Worm (Caenorhabditis elegans) whole organism, dauer: ENCODE measurements around the gene F52G3.1.

Source experiments
- unc-62 ChIP-seq: sonication (generic microtip); optimal IDR thresholded peaks from 2 replicates; lab custom pipeline; 2017; ENCODE audit warnings: missing biosample characterization, missing genetic modification reagents, missing genetic modification characterization

The F52G3.1 gene

ce11 chrX:16961387-16961786, 2.3 kb upstream of the F52G3.1 start:
- no peak for TF ChIP-seq unc-62 (GFP tag; lab: Kevin White, UChicago)

- no peak for TF ChIP-seq unc-62 (GFP tag; lab: Kevin White, UChicago)
These were observed 1.0 kb upstream of the F52G3.1 start for ce11 chrX:16962640-16963039.

- no peak for TF ChIP-seq unc-62 (GFP tag; lab: Kevin White, UChicago)
These were observed 2.2 kb downstream of the F52G3.1 start for ce11 chrX:16965888-16966287.

ce11 chrX:16967813-16968212, 4.1 kb downstream of the F52G3.1 start:
- TF ChIP-seq unc-62 (GFP tag; lab: Kevin White, UChicago): no peak

ce11 chrX:16976043-16976442, 12.4 kb downstream of the F52G3.1 start, which contains the start of gene F52G3.5:
F52G3.5 (minus strand) TSS chrX:16976143.
- no peak for TF ChIP-seq unc-62 (GFP tag; lab: Kevin White, UChicago)

- no peak for TF ChIP-seq unc-62 (GFP tag; lab: Kevin White, UChicago)
These were observed 14.6 kb downstream of the F52G3.1 start, which contains the start of gene mbl-1 for ce11 chrX:16978308-16978707. mbl-1 (plus strand) TSS chrX:16978608.

- TF ChIP-seq unc-62 (GFP tag; lab: Kevin White, UChicago): no peak
These were observed 24.7 kb downstream of the F52G3.1 start for ce11 chrX:16988367-16988766.

- no peak for TF ChIP-seq unc-62 (GFP tag; lab: Kevin White, UChicago)
These were observed 27.8 kb downstream of the F52G3.1 start for ce11 chrX:16991437-16991836.

- TF ChIP-seq unc-62 (GFP tag; lab: Kevin White, UChicago): no peak
These were observed 29.9 kb downstream of the F52G3.1 start for ce11 chrX:16993524-16993923.

- no peak for TF ChIP-seq unc-62 (GFP tag; lab: Kevin White, UChicago)
These were observed 30.7 kb downstream of the F52G3.1 start for ce11 chrX:16994417-16994816.

ce11 chrX:16995149-16995885, 31.6 kb downstream of the F52G3.1 start:
- no peak for TF ChIP-seq unc-62 (GFP tag; lab: Kevin White, UChicago)

ce11 chrX:16995886-16996283, 32.2 kb downstream of the F52G3.1 start:
- no peak for TF ChIP-seq unc-62 (GFP tag; lab: Kevin White, UChicago)

ce11 chrX:16998003-16998402, 34.3 kb downstream of the F52G3.1 start:
- TF ChIP-seq unc-62 (GFP tag; lab: Kevin White, UChicago): no peak

- no peak for TF ChIP-seq unc-62 (GFP tag; lab: Kevin White, UChicago)
These were observed 35.3 kb downstream of the F52G3.1 start for ce11 chrX:16998981-16999380.

ce11 chrX:16999649-17000048, 36.0 kb downstream of the F52G3.1 start:
- no peak for TF ChIP-seq unc-62 (GFP tag; lab: Kevin White, UChicago)

ce11 chrX:17002149-17002548, 38.5 kb downstream of the F52G3.1 start:
- TF ChIP-seq unc-62 (GFP tag; lab: Kevin White, UChicago): no peak

ce11 chrX:17003473-17004123, 39.9 kb downstream of the F52G3.1 start:
- no peak for TF ChIP-seq unc-62 (GFP tag; lab: Kevin White, UChicago)
